Fruit fly (Drosophila melanogaster): Measurements from ENCODE around the gene CG31088.

The CG31088 gene

dm6 chr3R:15950843-15951242 lies at the start of gene CG31088, which contains the start of gene CG46383:
Gene CG31088 (minus strand): TSS chr3R:15950943.
Gene CG46383 (minus strand): TSS chr3R:15950943.
- TF ChIP-seq CTCF (optimal IDR thresholded peaks at IDR 0.05) (no peak), CG8478 (optimal IDR thresholded peaks at IDR 0.05) (no peak)

DNA sequence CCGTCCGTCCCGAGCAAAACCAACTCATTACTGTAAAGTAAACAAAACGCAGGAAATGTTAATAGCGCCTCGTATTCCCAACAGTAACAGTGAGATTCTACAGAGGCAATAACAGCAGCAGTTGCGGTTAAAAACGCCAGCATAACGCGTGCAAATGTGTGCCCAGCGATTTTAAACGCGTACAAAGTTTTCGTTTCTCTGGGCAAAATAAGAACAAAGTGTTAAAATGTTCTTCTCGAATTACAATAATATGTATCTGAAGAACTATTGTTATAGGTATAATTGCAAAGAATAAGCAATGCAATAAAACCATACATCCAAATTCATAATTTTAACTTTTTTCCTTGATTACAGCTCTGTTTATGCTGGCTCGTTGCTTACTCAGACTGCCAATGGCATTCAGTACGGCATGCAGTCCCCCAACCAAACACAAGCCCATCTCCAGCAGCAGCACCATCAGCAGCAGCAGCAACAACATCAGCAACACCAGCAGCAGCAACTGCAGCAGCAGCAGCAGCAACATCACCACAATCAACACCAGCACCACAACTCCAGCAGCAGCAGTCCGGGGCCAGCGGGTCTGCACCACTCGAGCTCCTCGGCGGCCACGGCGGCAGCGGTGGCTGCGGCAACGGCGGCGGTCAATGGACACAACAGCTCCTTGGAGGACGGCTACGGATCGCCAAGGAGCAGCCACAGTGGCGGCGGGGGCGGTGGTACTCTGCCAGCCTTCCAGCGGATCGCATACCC lies 48.4 kb upstream of the CG31088 start:
- TF ChIP-seq CTCF (optimal IDR thresholded peaks at IDR 0.05) (no peak), CG8478 (optimal IDR thresholded peaks at IDR 0.05) (no peak)

DNA sequence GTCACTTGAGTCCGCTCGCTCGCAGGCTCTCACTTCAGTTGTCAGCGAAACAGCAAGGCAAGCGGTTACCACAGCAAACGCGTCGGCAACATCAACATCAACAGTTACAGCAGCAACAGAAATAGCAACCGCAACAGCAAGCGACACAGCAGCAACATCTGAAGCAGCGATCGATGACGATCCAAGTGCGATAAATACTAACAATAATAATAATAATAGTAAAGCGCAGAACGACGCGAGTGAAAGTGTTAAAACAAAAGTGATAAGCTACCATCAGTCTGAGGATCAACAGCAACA lies 43.8 kb upstream of the CG31088 start:
- TF ChIP-seq CG8478 (optimal IDR thresholded peaks at IDR 0.05) (no peak), CTCF (optimal IDR thresholded peaks at IDR 0.05) (no peak)

dm6 chr3R:15993815-15994572 lies 43.3 kb upstream of the CG31088 start:
- TF ChIP-seq CG8478 (optimal IDR thresholded peaks at IDR 0.05) (no peak), CTCF (optimal IDR thresholded peaks at IDR 0.05) (no peak)

dm6 chr3R:15993139-15993804 lies 42.5 kb upstream of the CG31088 start:
- TF ChIP-seq CTCF (optimal IDR thresholded peaks at IDR 0.05): no peak
- TF ChIP-seq CG8478 (optimal IDR thresholded peaks at IDR 0.05): no peak

dm6 chr3R:15991593-15991992 lies 40.9 kb upstream of the CG31088 start:
- TF ChIP-seq CTCF (optimal IDR thresholded peaks at IDR 0.05): no peak
- TF ChIP-seq CG8478 (optimal IDR thresholded peaks at IDR 0.05): no peak

DNA sequence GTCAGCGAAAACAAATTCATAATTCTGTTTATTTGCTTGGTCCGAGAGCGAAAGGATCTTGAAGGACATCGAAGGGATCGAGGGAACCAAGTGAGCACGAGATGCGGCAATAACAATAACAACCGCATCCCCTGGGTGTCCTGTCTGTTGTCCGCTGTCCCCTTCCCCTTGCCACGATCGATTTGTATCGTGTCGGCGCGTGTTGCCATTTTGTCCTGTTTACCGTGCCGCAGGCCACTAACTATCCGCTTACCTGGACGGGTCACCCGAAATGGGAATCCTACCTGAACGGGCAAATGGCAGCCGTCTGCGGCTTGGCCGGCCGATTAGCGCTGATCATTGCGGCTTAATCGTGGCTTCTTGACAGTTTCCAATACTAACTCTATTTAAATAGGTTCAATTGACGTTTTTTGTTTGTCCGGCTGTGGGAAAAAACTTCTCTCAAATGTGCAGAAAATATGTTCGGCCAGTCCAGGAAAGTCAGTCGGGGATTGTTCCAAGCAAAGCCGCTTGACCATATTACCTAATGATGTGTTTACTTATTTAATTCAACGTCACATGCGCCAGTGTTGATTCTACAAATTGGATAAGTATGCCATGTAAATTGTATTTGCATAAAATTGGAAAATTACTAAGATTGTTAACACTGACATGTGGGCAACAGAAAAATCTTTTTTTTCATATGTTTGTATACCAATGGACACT lies 38.6 kb upstream of the CG31088 start:
- TF ChIP-seq CTCF (optimal IDR thresholded peaks at IDR 0.05): no peak
- no peak for TF ChIP-seq CG8478 (optimal IDR thresholded peaks at IDR 0.05)

- TF ChIP-seq CTCF (optimal IDR thresholded peaks at IDR 0.05) (no peak), CG8478 (optimal IDR thresholded peaks at IDR 0.05) (no peak)
Measured at dm6 chr3R:15988353-15988752, 37.6 kb upstream of the CG31088 start.

DNA sequence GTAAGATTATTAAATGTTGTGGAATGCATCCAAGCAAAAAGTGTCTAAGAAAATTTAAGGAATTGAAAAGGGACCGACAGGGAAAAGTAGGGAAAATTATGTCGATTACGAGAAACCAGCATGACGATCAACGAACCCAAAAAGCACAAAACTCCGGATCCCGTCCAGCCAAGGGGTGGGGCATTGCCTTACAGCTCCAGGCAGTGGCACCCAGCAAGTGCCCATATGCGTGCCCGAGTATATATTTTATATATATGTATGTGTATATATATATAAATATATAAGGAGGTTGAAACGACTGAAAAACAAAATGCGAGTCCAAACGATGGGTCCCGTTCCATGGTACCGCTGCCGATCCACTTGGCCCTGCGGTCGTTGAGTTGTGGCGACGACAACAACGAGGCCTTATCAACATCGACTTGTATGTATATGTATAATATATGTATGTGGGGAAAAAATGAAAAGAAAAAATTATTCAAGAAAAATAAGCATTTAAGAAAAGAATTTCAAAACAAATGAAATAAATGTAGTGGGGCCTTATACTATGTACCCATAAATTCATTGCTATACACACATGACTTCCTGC lies 36.4 kb upstream of the CG31088 start:
- TF ChIP-seq CG8478 (optimal IDR thresholded peaks at IDR 0.05) (no peak), CTCF (optimal IDR thresholded peaks at IDR 0.05) (no peak)

DNA sequence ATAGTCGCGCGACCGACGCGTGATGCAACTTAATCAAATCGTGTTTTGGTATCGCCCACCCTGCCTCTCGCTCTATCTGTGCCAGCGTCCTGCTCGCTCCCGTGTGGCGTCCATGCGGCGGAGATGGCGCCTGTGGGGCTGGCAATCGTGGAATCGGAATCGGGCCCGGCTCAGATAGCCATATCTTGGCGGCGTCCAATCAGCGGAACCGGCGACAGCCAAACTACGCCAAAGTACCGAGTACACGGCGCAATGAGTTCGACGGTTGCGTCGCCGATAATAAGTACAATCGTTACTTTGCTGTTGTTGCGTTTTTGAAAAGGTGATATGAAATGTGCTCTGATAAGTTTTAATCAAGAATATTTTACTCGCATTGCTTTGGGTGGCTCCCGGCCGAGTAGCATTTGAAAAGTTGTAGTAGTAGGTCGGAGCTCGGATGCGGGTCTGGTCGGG lies 35.0 kb upstream of the CG31088 start, which contains the start of gene srp:
srp (plus strand) TSS at position 391 of the 453 bp plus-strand sequence.
- TF ChIP-seq CTCF (optimal IDR thresholded peaks at IDR 0.05): no peak
- no peak for TF ChIP-seq CG8478 (optimal IDR thresholded peaks at IDR 0.05)

DNA sequence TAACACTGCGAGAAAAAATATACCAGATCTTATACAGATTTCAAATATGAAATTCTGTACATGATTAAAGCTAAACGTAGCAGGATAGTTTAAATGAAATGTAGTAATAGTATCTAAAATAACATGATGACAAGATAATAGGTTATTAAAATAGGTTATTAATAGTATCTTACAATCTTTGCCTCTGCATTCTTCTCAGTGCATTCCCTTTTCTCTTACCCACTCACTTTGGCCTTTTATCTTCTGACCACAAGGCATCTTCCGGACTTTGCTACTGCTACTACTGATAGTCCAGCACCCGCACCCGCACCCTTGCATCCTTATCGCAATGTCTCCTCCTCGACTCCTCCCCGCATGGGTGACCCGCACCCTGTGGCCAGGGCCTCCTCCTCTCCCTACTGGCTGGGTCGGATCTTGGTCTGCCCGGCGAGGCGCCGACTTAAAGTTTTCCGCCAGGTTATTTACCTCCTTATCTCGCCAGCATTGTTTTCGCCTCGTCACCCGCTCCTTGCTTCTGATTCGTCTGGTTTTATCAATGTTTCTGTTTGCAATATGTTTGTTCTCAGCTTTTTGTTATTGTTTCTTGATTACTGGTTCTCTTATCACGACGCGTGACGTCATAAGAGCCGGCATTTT lies 33.9 kb upstream of the CG31088 start:
- TF ChIP-seq CG8478 (optimal IDR thresholded peaks at IDR 0.05): no peak
- TF ChIP-seq CTCF (optimal IDR thresholded peaks at IDR 0.05): no peak

DNA sequence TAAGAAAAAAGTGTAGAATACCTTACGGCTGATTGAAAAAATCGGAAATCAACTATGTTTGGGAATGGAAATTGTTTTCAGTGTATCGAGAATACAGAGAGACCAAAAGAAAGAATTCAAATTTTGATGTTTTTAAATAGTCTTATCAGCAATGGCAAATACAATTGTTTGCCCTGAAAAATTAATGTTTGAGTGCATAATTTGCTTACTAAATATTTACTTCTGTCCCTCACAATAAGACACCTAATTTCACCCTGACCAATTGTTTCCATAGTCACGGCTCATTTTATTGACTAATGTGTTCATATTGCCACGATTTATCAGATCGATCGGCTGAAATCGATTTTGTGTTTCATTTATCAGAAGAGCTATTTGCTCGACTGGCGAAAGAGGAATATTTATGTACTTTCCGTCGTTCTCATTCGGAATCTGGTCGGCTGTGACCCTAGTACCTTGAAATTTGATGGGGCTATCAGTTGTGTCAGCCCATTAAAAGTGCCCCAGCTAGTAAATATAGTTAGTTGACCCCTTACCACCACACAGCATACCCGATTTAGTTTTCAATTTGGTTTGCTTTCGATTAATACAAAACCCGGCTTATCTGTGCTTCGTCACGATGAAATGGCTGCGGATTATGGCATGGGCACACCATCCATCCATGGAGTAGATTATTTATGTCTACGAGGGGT lies 32.9 kb upstream of the CG31088 start:
- TF ChIP-seq CG8478 (optimal IDR thresholded peaks at IDR 0.05) (no peak), CTCF (optimal IDR thresholded peaks at IDR 0.05) (no peak)

DNA sequence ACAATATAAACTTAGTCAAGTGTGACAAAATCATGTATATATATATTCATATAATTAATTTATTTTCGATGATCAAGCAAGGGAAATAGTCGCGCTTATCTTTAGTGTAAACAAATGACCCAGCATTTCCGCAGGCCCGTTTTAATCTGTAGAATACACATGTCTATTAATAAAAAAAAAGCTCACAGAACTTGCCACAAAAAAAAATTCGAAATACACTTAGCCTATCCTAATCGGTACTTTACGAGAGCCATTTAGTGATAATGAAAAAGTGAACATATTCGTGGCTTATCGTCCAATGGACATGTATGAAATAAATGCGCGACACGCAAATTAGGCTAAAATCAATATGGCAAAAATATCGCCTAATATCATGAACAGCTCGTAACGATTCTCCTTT lies 24.4 kb upstream of the CG31088 start:
- TF ChIP-seq CTCF (optimal IDR thresholded peaks at IDR 0.05): no peak
- no peak for TF ChIP-seq CG8478 (optimal IDR thresholded peaks at IDR 0.05)

DNA sequence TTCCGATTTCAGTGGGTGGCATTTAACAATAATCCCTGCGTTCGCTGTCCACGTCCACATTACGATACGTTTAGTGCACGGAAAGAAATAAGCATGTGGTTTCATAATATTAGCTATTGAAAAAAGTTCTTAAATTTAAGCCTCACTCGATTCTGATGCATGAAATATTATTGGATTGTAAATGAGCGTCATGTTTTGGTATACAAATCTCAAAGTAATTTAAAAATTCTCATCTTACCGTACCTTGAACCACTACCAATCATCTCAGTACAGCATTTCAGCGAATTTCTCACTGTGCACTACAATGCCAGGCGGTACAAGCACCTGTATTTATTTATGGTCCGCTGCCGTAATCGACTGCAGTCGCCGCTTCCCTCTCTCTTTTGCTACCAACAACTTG lies 23.5 kb upstream of the CG31088 start:
- TF ChIP-seq CG8478 (optimal IDR thresholded peaks at IDR 0.05) (no peak), CTCF (optimal IDR thresholded peaks at IDR 0.05) (no peak)
